Fruit fly (Drosophila melanogaster): ENCODE results near the gene htt.
A peak's percentile ranks its signal among the peaks of the same experiment; 100 is the strongest.

The htt gene

dm6 chr3R:28674788-28675187, 21.3 kb upstream of the htt start, which contains the start of gene snu:
Gene snu (plus strand): TSS chr3R:28675041.
- TF ChIP-seq brk (GFP tag; optimal IDR thresholded peaks at IDR 0.05) (no peak), GATAd (GFP tag; optimal IDR thresholded peaks at IDR 0.05) (no peak), Hr78 (GFP tag; optimal IDR thresholded peaks at IDR 0.05) (no peak), CG9705 (GFP tag; optimal IDR thresholded peaks at IDR 0.05) (no peak), lola (GFP tag; optimal IDR thresholded peaks at IDR 0.05) (no peak), dl (GFP tag; optimal IDR thresholded peaks at IDR 0.05; ENCODE audit: insufficient read depth in 1 of 2, partially characterized antibody in 2 of 2) (peak in 1 of 2 experiments; percentile 25), OdsH (GFP tag; optimal IDR thresholded peaks at IDR 0.05) (no peak), sage (GFP tag; optimal IDR thresholded peaks at IDR 0.05) (no peak), Abd-B (GFP tag; optimal IDR thresholded peaks at IDR 0.05) (no peak), tai (GFP tag; optimal IDR thresholded peaks at IDR 0.05) (no peak), dmrt93B (GFP tag; optimal IDR thresholded peaks at IDR 0.05) (no peak), dsf (GFP tag; optimal IDR thresholded peaks at IDR 0.05; ENCODE audit: borderline replicate concordance) (no peak), Hnf4 (GFP tag; optimal IDR thresholded peaks at IDR 0.05) (no peak), pan (optimal IDR thresholded peaks at IDR 0.05) (no peak), Mio (GFP tag; optimal IDR thresholded peaks at IDR 0.05) (no peak), Rel (GFP tag; optimal IDR thresholded peaks at IDR 0.05) (no peak), Rel (tag; optimal IDR thresholded peaks at IDR 0.05) (peak; percentile 3), Vsx2 (GFP tag; optimal IDR thresholded peaks at IDR 0.05; ENCODE audit: partially characterized antibody) (no peak), psq (GFP tag; optimal IDR thresholded peaks at IDR 0.05) (no peak), woc (GFP tag; optimal IDR thresholded peaks at IDR 0.05) (no peak), Dfd (GFP tag; optimal IDR thresholded peaks at IDR 0.05) (no peak), h (GFP tag; optimal IDR thresholded peaks at IDR 0.05) (peak; percentile 3), Sp1 (GFP tag; optimal IDR thresholded peaks at IDR 0.05) (peak; percentile 13), HLH106 (tag; optimal IDR thresholded peaks at IDR 0.05) (no peak), Jra (GFP tag; optimal IDR thresholded peaks at IDR 0.05) (no peak), Myc (optimal IDR thresholded peaks at IDR 0.05) (no peak), usp (GFP tag; optimal IDR thresholded peaks at IDR 0.05) (no peak)

- TF ChIP-seq foxo (GFP tag; optimal IDR thresholded peaks at IDR 0.05) (no peak), sv (GFP tag; optimal IDR thresholded peaks at IDR 0.05) (peak; percentile 56), Mio (GFP tag; optimal IDR thresholded peaks at IDR 0.05) (no peak), OdsH (GFP tag; optimal IDR thresholded peaks at IDR 0.05) (no peak)
These were observed 19.0 kb upstream of the htt start for dm6 chr3R:28676870-28677526.

dm6 chr3R:28677527-28678134, 18.4 kb upstream of the htt start:
- TF ChIP-seq Rel (GFP tag; optimal IDR thresholded peaks at IDR 0.05) (no peak), Rel (tag; optimal IDR thresholded peaks at IDR 0.05) (no peak), sage (GFP tag; optimal IDR thresholded peaks at IDR 0.05) (peak; percentile 17), Hr78 (GFP tag; optimal IDR thresholded peaks at IDR 0.05) (no peak), dl (GFP tag; optimal IDR thresholded peaks at IDR 0.05; ENCODE audit: insufficient read depth in 1 of 2, partially characterized antibody in 2 of 2) (peak in 1 of 2 experiments; percentile 17), Dif (GFP tag; optimal IDR thresholded peaks at IDR 0.05; ENCODE audit: partially characterized antibody) (peak; percentile 75), Sp1 (GFP tag; optimal IDR thresholded peaks at IDR 0.05) (peak; percentile 5), HLH106 (tag; optimal IDR thresholded peaks at IDR 0.05) (peak; percentile 22), dmrt93B (GFP tag; optimal IDR thresholded peaks at IDR 0.05) (no peak), rgr (GFP tag; optimal IDR thresholded peaks at IDR 0.05) (no peak), woc (GFP tag; optimal IDR thresholded peaks at IDR 0.05) (no peak), pan (optimal IDR thresholded peaks at IDR 0.05) (no peak), Hnf4 (GFP tag; optimal IDR thresholded peaks at IDR 0.05) (no peak), lola (GFP tag; optimal IDR thresholded peaks at IDR 0.05) (no peak), Vsx2 (GFP tag; optimal IDR thresholded peaks at IDR 0.05; ENCODE audit: partially characterized antibody) (peak; percentile 36), brk (GFP tag; optimal IDR thresholded peaks at IDR 0.05) (peak; percentile 54), Hr83 (GFP tag; optimal IDR thresholded peaks at IDR 0.05; ENCODE audit: poor library complexity, severe bottlenecking) (no peak), CG32264 (GFP tag; optimal IDR thresholded peaks at IDR 0.05) (no peak), psq (GFP tag; optimal IDR thresholded peaks at IDR 0.05) (no peak)

- TF ChIP-seq CG9705 (GFP tag; optimal IDR thresholded peaks at IDR 0.05) (no peak), lola (GFP tag; optimal IDR thresholded peaks at IDR 0.05) (no peak), Dif (GFP tag; optimal IDR thresholded peaks at IDR 0.05; ENCODE audit: partially characterized antibody) (no peak), Vsx2 (GFP tag; optimal IDR thresholded peaks at IDR 0.05; ENCODE audit: partially characterized antibody) (no peak), HLH106 (tag; optimal IDR thresholded peaks at IDR 0.05) (no peak), rgr (GFP tag; optimal IDR thresholded peaks at IDR 0.05) (no peak), Hr78 (GFP tag; optimal IDR thresholded peaks at IDR 0.05) (no peak)
These were observed 16.5 kb upstream of the htt start for dm6 chr3R:28679583-28679982.

Data from whole organism, wandering third instar larva.